Fruit fly (Drosophila melanogaster): ENCODE data around the gene SmB.

- peak; percentile 12 to 32 for TF ChIP-seq CTCF (optimal IDR thresholded peaks at IDR 0.05)
- TF ChIP-seq CG8478 (optimal IDR thresholded peaks at IDR 0.05), result no peak
Measured at dm6 chr2L:10379865-10380264, 46.6 kb downstream of the SmB start, which contains the start of gene gny.
